Fruit fly (Drosophila melanogaster) Kc167 (cell line): ENCODE data around the gene shakB.

Source experiments
- Myc ChIP-seq: fragments of >200 bp; optimal IDR thresholded peaks from 2 replicates; lab custom pipeline; 2017; ENCODE audit warnings: missing external identifiers
- Sin3A ChIP-seq: fragments of >200 bp; optimal IDR thresholded peaks from 2 replicates; lab custom pipeline; 2018; ENCODE audit warnings: missing external identifiers
- h ChIP-seq: fragments of >200 bp; optimal IDR thresholded peaks from 3 replicates; lab custom pipeline; 2018; ENCODE audit warnings: missing external identifiers
- insv ChIP-seq: fragments of >200 bp; optimal IDR thresholded peaks from 3 replicates; lab custom pipeline; 2018; ENCODE audit warnings: missing external identifiers
- psq ChIP-seq: fragments of >200 bp; optimal IDR thresholded peaks from 2 replicates; lab custom pipeline; 2017; ENCODE audit warnings: missing external identifiers

DNA sequence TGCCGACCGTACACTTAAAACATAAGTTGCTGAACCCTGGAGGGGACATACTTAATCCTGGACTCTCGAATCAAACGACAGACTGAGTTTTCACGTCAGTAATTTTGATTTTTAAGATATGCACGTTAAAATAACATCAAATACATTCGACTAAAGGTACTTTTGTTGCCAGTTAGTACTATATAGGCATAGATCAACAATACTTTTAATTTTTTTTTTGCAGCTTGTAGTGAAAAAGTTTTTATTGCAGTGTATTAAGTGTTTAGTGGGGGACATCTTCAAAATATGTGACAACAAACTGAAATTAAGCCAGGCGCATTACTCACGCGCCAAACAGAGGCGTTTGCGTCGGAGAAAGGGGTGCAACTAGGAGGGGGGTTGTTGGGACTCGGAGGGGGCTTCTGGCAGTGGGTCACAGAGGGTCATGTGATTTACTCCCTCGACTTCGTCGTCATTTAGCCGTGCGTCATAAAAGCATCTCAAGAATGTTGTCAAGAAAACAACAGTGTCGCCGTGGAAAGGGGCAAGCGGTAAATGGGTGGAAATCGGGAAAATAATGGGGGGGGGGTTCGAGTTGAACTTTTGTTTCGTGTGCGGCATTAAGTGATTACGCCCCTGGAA is 205.0 kb downstream of the shakB start:
- no peak for TF ChIP-seq h (lab: Kevin White, UChicago)
- no peak for TF ChIP-seq psq (lab: Kevin White, UChicago)
- no peak for TF ChIP-seq insv
- TF ChIP-seq Sin3A (lab: Kevin White, UChicago) = no peak
- TF ChIP-seq Myc (lab: Kevin White, UChicago) = no peak
